Worm (Caenorhabditis elegans): ENCODE data around the gene die-1.

- no peak for TF ChIP-seq F13C5.2 (tag; optimal IDR thresholded peaks at IDR 0.05)
- no peak for TF ChIP-seq ceh-36 (tag; optimal IDR thresholded peaks at IDR 0.05)
- no peak for TF ChIP-seq hmg-4 (GFP tag; optimal IDR thresholded peaks at IDR 0.05)
- no peak for TF ChIP-seq ama-1 (optimal IDR thresholded peaks at IDR 0.05)
- TF ChIP-seq aly-1 (tag; optimal IDR thresholded peaks at IDR 0.05): no peak
Observed at ce11 chrII:10116690-10117089, 49.0 kb upstream of the die-1 start.

Data from whole organism, early embryonic.